Worm (Caenorhabditis elegans): ENCODE results near the gene clec-43.

ce11 chrII:972850-973249, 29.0 kb downstream of the clec-43 start, which contains the start of gene C32B5.15:
- TF ChIP-seq hlh-15 (tag; optimal IDR thresholded peaks at IDR 0.05) (no peak), npax-4 (tag; optimal IDR thresholded peaks at IDR 0.05) (no peak), ceh-2 (tag; optimal IDR thresholded peaks at IDR 0.05) (no peak), madf-2 (tag; optimal IDR thresholded peaks at IDR 0.05) (no peak), lim-6 (tag; optimal IDR thresholded peaks at IDR 0.05) (no peak), ama-1 (optimal IDR thresholded peaks at IDR 0.05) (no peak), rnt-1 (tag; optimal IDR thresholded peaks at IDR 0.05) (no peak), elt-2 (tag; optimal IDR thresholded peaks at IDR 0.05) (no peak), hlh-30 (tag; optimal IDR thresholded peaks at IDR 0.05; ENCODE audit: insufficient read depth) (no peak), pag-3 (tag; optimal IDR thresholded peaks at IDR 0.05; ENCODE audit: borderline replicate concordance) (no peak), sox-2 (GFP tag; IDR thresholded peaks at IDR 0.05) (no peak), unc-55 (GFP tag; optimal IDR thresholded peaks at IDR 0.05) (no peak), ets-4 (tag; optimal IDR thresholded peaks at IDR 0.05) (no peak)

All from whole organism, late embryonic.